Fruit fly (Drosophila melanogaster): ENCODE data around the gene CG42467.

The CG42467 gene

DNA sequence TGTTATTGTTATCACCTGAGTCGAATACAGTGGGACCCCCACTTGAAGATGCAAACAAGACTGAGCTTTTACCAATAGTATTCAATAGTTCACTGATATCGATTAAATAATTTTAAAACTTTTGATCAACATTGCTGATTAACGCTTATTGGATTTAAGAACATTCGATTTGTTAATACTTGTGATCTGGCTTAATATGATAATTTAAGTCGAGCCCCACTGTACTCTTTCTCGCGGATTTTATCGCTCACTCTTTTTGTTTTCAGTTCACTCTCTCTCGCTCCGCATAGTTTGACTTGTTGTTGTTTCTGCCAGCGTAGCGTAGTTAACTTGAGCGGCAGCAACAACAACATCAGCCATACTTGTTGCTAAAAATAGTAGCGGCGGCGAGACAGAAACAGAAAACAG, 45.4 kb upstream of the CG42467 start (continued):
- TF ChIP-seq CG12942 (GFP tag; optimal IDR thresholded peaks at IDR 0.05) (peak; percentile 96), CG14050 (GFP tag; IDR thresholded peaks at IDR 0.05) (peak; percentile 97), Atf3 (GFP tag; optimal IDR thresholded peaks at IDR 0.05) (peak; percentile 94), jumu (GFP tag; optimal IDR thresholded peaks at IDR 0.05) (peak; percentile 98), salm (tag; optimal IDR thresholded peaks at IDR 0.05) (peak; percentile 98), CG3065 (GFP tag; optimal IDR thresholded peaks at IDR 0.05) (peak; percentile 96), slbo (GFP tag; IDR thresholded peaks at IDR 0.05) (peak; percentile 98), maf-S (GFP tag; optimal IDR thresholded peaks at IDR 0.05) (peak; percentile 96), MTF-1 (GFP tag; optimal IDR thresholded peaks at IDR 0.05; ENCODE audit: borderline replicate concordance) (peak; percentile 95), CG2875 (GFP tag; optimal IDR thresholded peaks at IDR 0.05) (peak; percentile 97), CG2889 (GFP tag; IDR thresholded peaks at IDR 0.05) (peak; percentile 95), run (tag; optimal IDR thresholded peaks at IDR 0.05) (peak; percentile 97), CG13894 (tag; optimal IDR thresholded peaks at IDR 0.05) (peak; percentile 97), az2 (GFP tag; optimal IDR thresholded peaks at IDR 0.05) (peak; percentile 98), CG17568 (GFP tag; optimal IDR thresholded peaks at IDR 0.05) (peak; percentile 98), stc (GFP tag; IDR thresholded peaks at IDR 0.05) (peak; percentile 98), fu2 (GFP tag; optimal IDR thresholded peaks at IDR 0.05) (peak; percentile 98), CG7271 (tag; optimal IDR thresholded peaks at IDR 0.05) (peak; percentile 90), sens (GFP tag) (peak; percentile 100), CG14965 (GFP tag; optimal IDR thresholded peaks at IDR 0.05; ENCODE audit: borderline replicate concordance) (peak; percentile 87), CrebB (tag; optimal IDR thresholded peaks at IDR 0.05) (peak; percentile 98), schlank (tag; optimal IDR thresholded peaks at IDR 0.05) (peak; percentile 98), zfh2 (GFP tag; optimal IDR thresholded peaks at IDR 0.05) (peak; percentile 98), Bdp1 (GFP tag; optimal IDR thresholded peaks at IDR 0.05) (peak; percentile 91), CG8359 (GFP tag; optimal IDR thresholded peaks at IDR 0.05; ENCODE audit: borderline replicate concordance) (peak; percentile 95), Ssrp (tag; optimal IDR thresholded peaks at IDR 0.05) (peak; percentile 98), CG4617 (GFP tag; optimal IDR thresholded peaks at IDR 0.05; ENCODE audit: borderline replicate concordance) (peak; percentile 97), repo (GFP tag; optimal IDR thresholded peaks at IDR 0.05) (peak; percentile 97), CG11093 (GFP tag; IDR thresholded peaks at IDR 0.05) (peak; percentile 96), Hand (GFP tag; optimal IDR thresholded peaks at IDR 0.05) (peak; percentile 98), NK7.1 (GFP tag; optimal IDR thresholded peaks at IDR 0.05) (peak; percentile 97), CG6683 (GFP tag; optimal IDR thresholded peaks at IDR 0.05) (peak; percentile 96), Pdp1 (GFP tag; optimal IDR thresholded peaks at IDR 0.05) (peak; percentile 97 to 98), CG7372 (GFP tag; IDR thresholded peaks at IDR 0.05) (peak; percentile 97), CG15073 (GFP tag; optimal IDR thresholded peaks at IDR 0.05) (peak; percentile 85), CG10979 (tag; optimal IDR thresholded peaks at IDR 0.05) (peak; percentile 98), chinmo (GFP tag; IDR thresholded peaks at IDR 0.05; ENCODE audit: partially characterized antibody) (peak; percentile 74; the same call in 1 of the 4 replicates), CG7928 (GFP tag; optimal IDR thresholded peaks at IDR 0.05) (peak; percentile 81), CG4730 (GFP tag; IDR thresholded peaks at IDR 0.05) (peak; percentile 94), NFAT (GFP tag; IDR thresholded peaks at IDR 0.05) (peak; percentile 98), CG7963 (GFP tag; IDR thresholded peaks at IDR 0.05; ENCODE audit: partially characterized antibody) (no peak), CG12391 (tag; optimal IDR thresholded peaks at IDR 0.05) (peak; percentile 99), CG2202 (tag; optimal IDR thresholded peaks at IDR 0.05) (peak; percentile 97), Sox102F (GFP tag; optimal IDR thresholded peaks at IDR 0.05) (peak; percentile 99), grn (GFP tag; optimal IDR thresholded peaks at IDR 0.05) (peak; percentile 94), CG9215 (GFP tag; IDR thresholded peaks at IDR 0.05) (peak; percentile 97), chif (GFP tag; optimal IDR thresholded peaks at IDR 0.05) (peak; percentile 97 to 98), CG32532 (GFP tag; IDR thresholded peaks at IDR 0.05) (peak; percentile 99), bcd (GFP tag; optimal IDR thresholded peaks at IDR 0.05) (peak; percentile 98), ase (GFP tag; IDR thresholded peaks at IDR 0.05) (peak; percentile 97)

Data from whole organism, embryonic.